Fruit fly (Drosophila melanogaster) whole organism, prepupa: ENCODE data around the gene CG12316.
A peak's percentile ranks its signal among the peaks of the same experiment; 100 is the strongest.

ENCODE experiments used
- Blimp-1 ChIP-seq: fragments of 200-800 bp; sonication (Bioruptor generic); optimal IDR thresholded peaks from 3 replicates; lab custom pipeline; 2017; ENCODE audit warnings: missing biosample characterization, missing genetic modification characterization, mild to moderate bottlenecking, moderate library complexity, missing genetic modification reagents
- CG11294 ChIP-seq: fragments of 200-800 bp; sonication (Bioruptor generic); IDR thresholded peaks from 2 replicates; pipeline ENCODE4 v1.3.6; 2022; ENCODE audit warnings: missing biosample characterization, missing genetic modification characterization
- CG6792 ChIP-seq: fragments of 200-800 bp; sonication (Bioruptor generic); optimal IDR thresholded peaks from 3 replicates; lab custom pipeline; 2016; ENCODE audit warnings: missing biosample characterization, missing genetic modification characterization
- Eip75B ChIP-seq: fragments of 200-800 bp; sonication (Bioruptor generic); optimal IDR thresholded peaks from 3 replicates; lab custom pipeline; 2016; ENCODE audit warnings: missing biosample characterization, missing genetic modification characterization
- Gug ChIP-seq: fragments of 200-800 bp; sonication (Bioruptor generic); IDR thresholded peaks from 2 replicates; pipeline ENCODE4 v1.3.6; 2022; ENCODE audit warnings: missing biosample characterization, missing genetic modification characterization
- Hr38 ChIP-seq: sonication (Bioruptor generic); optimal IDR thresholded peaks from 2 replicates; lab custom pipeline; 2016; ENCODE audit warnings: missing biosample characterization, missing genetic modification characterization
- Hr39 ChIP-seq: fragments of 200-800 bp; sonication (Bioruptor generic); optimal IDR thresholded peaks from 2 replicates; lab custom pipeline; 2016; ENCODE audit warnings: missing biosample characterization, missing genetic modification characterization
- Hr4 ChIP-seq: fragments of 200-800 bp; sonication (Bioruptor generic); optimal IDR thresholded peaks from 3 replicates; lab custom pipeline; 2016; ENCODE audit warnings: missing biosample characterization, missing genetic modification characterization
- Smox ChIP-seq: fragments of 200-800 bp; sonication (Bioruptor generic); optimal IDR thresholded peaks from 3 replicates; lab custom pipeline; 2016; ENCODE audit warnings: missing biosample characterization, missing genetic modification characterization
- fd59A ChIP-seq: fragments of 200-800 bp; sonication (Bioruptor generic); optimal IDR thresholded peaks from 2 replicates; lab custom pipeline; 2017; ENCODE audit warnings: missing biosample characterization, mild to moderate bottlenecking, missing genetic modification characterization, missing genetic modification reagents
- fd85E ChIP-seq: fragments of 200-800 bp; sonication (Bioruptor generic); optimal IDR thresholded peaks from 3 replicates; lab custom pipeline; 2016; ENCODE audit warnings: missing biosample characterization, missing genetic modification characterization
- pdm3 ChIP-seq: fragments of 200-800 bp; sonication (Bioruptor generic); optimal IDR thresholded peaks from 3 replicates; lab custom pipeline; 2016; ENCODE audit warnings: missing biosample characterization, missing genetic modification characterization

dm6 chr3L:15097878-15098520, 38.7 kb downstream of the CG12316 start, which contains the start of gene Ctps:
- no peak for TF ChIP-seq CG6792 (GFP tag; lab: Kevin White, UChicago)
- no peak for TF ChIP-seq Hr4 (GFP tag; lab: Kevin White, UChicago)
- TF ChIP-seq Eip75B (GFP tag; lab: Kevin White, UChicago), result no peak
- no peak for TF ChIP-seq Hr39 (GFP tag; lab: Kevin White, UChicago)
- no peak for TF ChIP-seq Blimp-1
- TF ChIP-seq fd59A, result no peak
- TF ChIP-seq Gug, result no peak
- no peak for TF ChIP-seq Hr38 (GFP tag; lab: Kevin White, UChicago)
- TF ChIP-seq pdm3 (GFP tag; lab: Kevin White, UChicago), result peak; percentile 6
- no peak for TF ChIP-seq CG11294 (GFP tag; lab: Robert Waterston, UW)
- no peak for TF ChIP-seq fd85E (GFP tag; lab: Kevin White, UChicago)
- no peak for TF ChIP-seq Smox
